Worm (Caenorhabditis elegans) whole organism, midembryonic: ENCODE data around the gene Y25C1A.7.

ENCODE experiments used
- T22C8.4 ChIP-seq: fragments of 200-800 bp; sonication (Bioruptor generic); IDR thresholded peaks from 2 replicates; pipeline ENCODE4 v1.3.6; 2022; ENCODE audit warnings: missing genetic modification characterization, missing compliant biosample characterization
- cog-1 ChIP-seq: sonication (generic microtip); optimal IDR thresholded peaks from 2 replicates; lab custom pipeline; 2016; ENCODE audit warnings: missing genetic modification characterization, missing compliant biosample characterization
- flt-1 ChIP-seq: fragments of 200-800 bp; sonication (Bioruptor generic); IDR thresholded peaks from 2 replicates; pipeline ENCODE4 v1.3.6; 2022; ENCODE audit warnings: missing genetic modification characterization, missing compliant biosample characterization
- klf-2 ChIP-seq: fragments of 200-800 bp; sonication (Bioruptor generic); conservative IDR thresholded peaks from 2 replicates; pipeline ENCODE4 v1.3.6; 2022; ENCODE audit warnings: missing genetic modification reagents, missing genetic modification characterization, missing compliant biosample characterization
- med-1 ChIP-seq: sonication (generic microtip); optimal IDR thresholded peaks from 2 replicates; lab custom pipeline; 2017; ENCODE audit warnings: missing genetic modification characterization, mild to moderate bottlenecking, missing compliant biosample characterization, antibody characterized with exemption, missing genetic modification reagents; ENCODE audit not compliant: insufficient read depth
- ref-1 ChIP-seq: fragments of 200-800 bp; sonication (Bioruptor generic); conservative IDR thresholded peaks from 2 replicates; pipeline ENCODE4 v1.3.6; 2022; ENCODE audit warnings: missing genetic modification reagents, missing genetic modification characterization, missing compliant biosample characterization
- tab-1 ChIP-seq: fragments of 200-800 bp; sonication (Bioruptor generic); IDR thresholded peaks from 2 replicates; pipeline ENCODE4 v1.3.6; 2022; ENCODE audit warnings: missing genetic modification characterization, missing compliant biosample characterization
- ztf-23 ChIP-seq: fragments of 200-800 bp; sonication (Bioruptor generic); IDR thresholded peaks from 2 replicates; pipeline ENCODE4 v1.3.6; 2022; ENCODE audit warnings: missing genetic modification reagents, missing genetic modification characterization, missing compliant biosample characterization
- ztf-29 ChIP-seq: fragments of 200-800 bp; sonication (Bioruptor generic); IDR thresholded peaks from 2 replicates; pipeline ENCODE4 v1.3.6; 2022; ENCODE audit warnings: missing genetic modification reagents, missing genetic modification characterization, missing compliant biosample characterization

Y25C1A.7 gene

DNA sequence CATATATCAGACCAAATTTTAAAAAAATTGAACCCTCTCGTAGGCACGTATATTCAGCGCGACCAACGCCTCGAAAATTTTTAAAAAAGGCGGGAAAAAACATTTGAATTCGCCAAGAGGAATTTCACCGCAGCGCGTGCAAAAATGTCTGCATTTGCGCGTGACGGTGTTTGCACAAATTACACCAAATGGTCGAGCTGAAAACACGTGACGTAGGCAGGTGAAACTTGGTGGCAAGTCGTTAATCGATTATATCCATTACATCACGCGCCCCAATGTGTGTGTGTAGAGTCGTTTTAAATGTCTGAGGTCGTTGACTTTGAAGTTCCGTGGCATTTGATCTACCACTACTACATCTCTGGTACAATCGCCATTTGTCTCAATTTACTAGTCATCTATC, 20.2 kb downstream of the Y25C1A.7 start, which contains the start of gene sri-31:
Gene sri-31, plus strand, starts transcription at position 301 of the 400 bp plus-strand sequence.
- TF ChIP-seq klf-2 (GFP tag; lab: Robert Waterston, UW): no peak
- TF ChIP-seq med-1: no peak
- TF ChIP-seq cog-1 (tag; lab: Kevin White, UChicago): no peak
- TF ChIP-seq T22C8.4 (GFP tag; lab: Robert Waterston, UW): no peak
- no peak for TF ChIP-seq ref-1
- no peak for TF ChIP-seq ztf-23 (GFP tag; lab: Robert Waterston, UW)
- no peak for TF ChIP-seq tab-1 (GFP tag; lab: Robert Waterston, UW)
- TF ChIP-seq ztf-29: no peak
- TF ChIP-seq flt-1 (GFP tag; lab: Robert Waterston, UW): no peak

DNA sequence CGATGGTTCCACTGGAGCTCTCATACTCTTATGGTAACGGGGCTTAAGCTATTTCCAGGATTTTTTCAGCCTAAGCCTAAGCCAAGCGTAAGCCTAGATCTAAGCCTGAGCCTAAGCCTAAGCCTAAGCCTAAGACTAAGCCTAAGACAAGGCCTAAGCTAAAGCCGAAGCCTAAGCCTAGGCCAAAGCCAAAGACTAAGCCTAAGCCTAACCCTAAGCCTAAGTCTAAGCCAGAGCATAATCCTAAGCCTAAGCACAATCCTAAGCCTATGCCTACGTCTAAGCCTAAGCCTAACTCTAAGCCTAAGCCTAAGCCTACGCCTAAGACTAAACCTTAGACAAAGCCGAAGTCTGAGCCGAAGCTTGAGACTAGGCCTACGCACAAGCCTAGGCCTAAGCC, 21.9 kb downstream of the Y25C1A.7 start:
- TF ChIP-seq ref-1 (no peak), tab-1 (GFP tag; lab: Robert Waterston, UW) (no peak), T22C8.4 (GFP tag; lab: Robert Waterston, UW) (no peak), flt-1 (GFP tag; lab: Robert Waterston, UW) (no peak), ztf-23 (GFP tag; lab: Robert Waterston, UW) (no peak), cog-1 (tag; lab: Kevin White, UChicago) (no peak), ztf-29 (no peak), med-1 (no peak), klf-2 (GFP tag; lab: Robert Waterston, UW) (no peak)

DNA sequence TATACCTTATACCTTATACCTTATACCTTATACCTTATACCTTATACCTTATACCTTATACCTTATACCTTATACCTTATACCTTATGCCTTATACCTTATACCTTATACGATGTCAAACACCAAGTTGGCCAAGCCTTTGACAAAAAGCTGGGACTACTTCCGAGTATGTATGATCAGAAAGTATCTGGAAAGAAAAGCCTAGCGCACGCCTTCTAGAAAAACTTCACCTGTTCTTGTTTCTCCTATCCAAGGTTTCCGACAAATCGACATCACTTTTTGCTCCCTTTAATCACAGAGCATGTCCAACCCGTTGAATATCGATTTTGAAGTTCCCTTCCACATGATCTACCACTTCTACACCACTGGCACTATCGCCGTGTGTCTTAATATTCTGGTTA, 22.5 kb downstream of the Y25C1A.7 start, which contains the start of gene sri-28:
Gene sri-28, plus strand, starts transcription at position 301 of the 400 bp plus-strand sequence.
- TF ChIP-seq T22C8.4 (GFP tag; lab: Robert Waterston, UW) (no peak), flt-1 (GFP tag; lab: Robert Waterston, UW) (no peak), klf-2 (GFP tag; lab: Robert Waterston, UW) (no peak), cog-1 (tag; lab: Kevin White, UChicago) (no peak), ztf-29 (no peak)

DNA sequence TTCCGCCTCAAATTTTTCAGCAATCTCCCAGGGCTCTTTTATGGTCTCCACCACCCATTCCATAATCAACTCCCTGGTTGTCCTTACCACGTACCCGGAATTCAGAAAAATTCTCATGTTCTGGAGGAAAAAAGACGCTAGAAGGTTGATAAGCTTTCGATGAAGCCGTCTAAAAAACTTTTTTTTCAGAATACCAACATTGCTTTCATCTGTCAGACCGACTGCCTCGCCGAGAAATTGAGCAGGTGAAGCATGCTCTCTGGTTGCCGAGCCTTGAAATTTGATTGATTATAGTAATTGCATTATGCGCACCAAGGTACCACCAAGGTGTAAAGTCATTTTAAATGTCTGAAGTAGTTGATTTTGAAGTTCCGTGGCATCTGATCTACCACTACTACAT, 25.0 kb downstream of the Y25C1A.7 start, which contains the start of gene sri-30:
Gene sri-30, plus strand, starts transcription at position 301 of the 400 bp plus-strand sequence.
- TF ChIP-seq ztf-23 (GFP tag; lab: Robert Waterston, UW): no peak
- TF ChIP-seq ztf-29: no peak
- TF ChIP-seq med-1: no peak
- no peak for TF ChIP-seq klf-2 (GFP tag; lab: Robert Waterston, UW)
- no peak for TF ChIP-seq cog-1 (tag; lab: Kevin White, UChicago)
- TF ChIP-seq ref-1: no peak
- no peak for TF ChIP-seq flt-1 (GFP tag; lab: Robert Waterston, UW)
- TF ChIP-seq tab-1 (GFP tag; lab: Robert Waterston, UW): no peak

DNA sequence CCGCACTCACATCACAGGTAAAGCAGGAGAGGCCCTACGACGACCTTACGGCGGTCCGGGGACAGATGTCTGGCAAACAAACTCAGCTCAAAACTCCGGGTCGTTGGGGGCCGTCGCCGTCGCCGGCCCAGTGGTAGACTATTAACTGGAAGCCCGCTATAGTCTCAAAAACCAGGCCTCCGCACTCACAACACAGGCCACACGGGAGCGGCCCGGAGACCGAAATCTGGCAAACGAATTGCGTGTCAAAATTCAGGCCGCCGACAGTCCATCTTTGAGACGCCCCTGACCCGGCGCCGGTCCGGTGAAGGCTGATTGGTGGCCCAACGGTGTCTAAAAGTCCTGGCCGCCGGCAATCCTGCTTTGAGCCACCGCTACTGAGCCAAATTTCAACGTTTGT, 25.4 kb downstream of the Y25C1A.7 start:
- TF ChIP-seq ztf-23 (GFP tag; lab: Robert Waterston, UW): no peak
- TF ChIP-seq T22C8.4 (GFP tag; lab: Robert Waterston, UW): no peak
- no peak for TF ChIP-seq cog-1 (tag; lab: Kevin White, UChicago)
- no peak for TF ChIP-seq med-1
- no peak for TF ChIP-seq ztf-29
- TF ChIP-seq ref-1: no peak
- TF ChIP-seq tab-1 (GFP tag; lab: Robert Waterston, UW): no peak
- no peak for TF ChIP-seq flt-1 (GFP tag; lab: Robert Waterston, UW)
- no peak for TF ChIP-seq klf-2 (GFP tag; lab: Robert Waterston, UW)

DNA sequence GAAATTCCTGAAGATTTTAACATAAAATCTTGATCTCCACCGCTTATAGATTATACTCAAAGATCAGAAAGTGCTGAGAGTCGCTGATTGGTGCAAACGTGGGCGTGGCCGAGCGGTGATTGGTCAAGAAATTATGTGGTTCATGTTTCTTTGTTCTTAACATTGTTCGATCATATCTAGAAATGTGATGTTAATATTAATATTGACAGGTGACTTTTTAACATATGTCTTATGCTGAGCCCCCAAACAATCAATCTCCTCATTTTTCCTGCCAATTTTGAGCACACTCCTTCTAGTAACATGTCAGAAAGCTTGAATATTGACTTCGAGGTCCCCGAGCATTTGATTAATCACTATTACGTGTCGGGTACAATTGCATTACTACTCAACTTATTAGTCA, 26.8 kb downstream of the Y25C1A.7 start, which contains the start of gene sri-29:
Gene sri-29, plus strand, starts transcription at position 301 of the 400 bp plus-strand sequence.
- no peak for TF ChIP-seq ztf-23 (GFP tag; lab: Robert Waterston, UW)
- TF ChIP-seq cog-1 (tag; lab: Kevin White, UChicago): no peak

DNA sequence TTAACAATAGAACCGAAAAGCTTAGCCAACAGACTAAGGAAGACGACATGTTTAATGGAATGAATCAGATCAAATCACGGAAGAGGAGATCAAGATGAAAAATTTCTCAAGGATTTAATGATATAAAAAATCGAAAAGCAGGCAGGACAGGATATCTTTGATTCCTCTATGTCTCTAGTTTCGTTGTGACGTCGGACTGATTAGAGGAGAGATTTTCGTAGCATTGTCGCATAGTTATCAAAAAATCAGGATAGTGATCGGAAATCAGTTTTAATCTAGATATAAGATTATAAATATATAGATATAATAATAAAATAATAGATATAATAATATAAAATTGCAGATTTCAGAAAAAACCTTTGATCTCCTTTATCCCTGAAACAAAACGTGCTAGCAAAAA, 27.5 kb downstream of the Y25C1A.7 start, which contains the start of gene B0454.8:
Gene B0454.8, minus strand, starts transcription at position 101 of the 400 bp plus-strand sequence.
- TF ChIP-seq T22C8.4 (GFP tag; lab: Robert Waterston, UW): no peak
- TF ChIP-seq ztf-29: no peak
- TF ChIP-seq cog-1 (tag; lab: Kevin White, UChicago): no peak
- no peak for TF ChIP-seq flt-1 (GFP tag; lab: Robert Waterston, UW)
- TF ChIP-seq tab-1 (GFP tag; lab: Robert Waterston, UW): no peak
- no peak for TF ChIP-seq ref-1
- no peak for TF ChIP-seq ztf-23 (GFP tag; lab: Robert Waterston, UW)
- no peak for TF ChIP-seq med-1
- no peak for TF ChIP-seq klf-2 (GFP tag; lab: Robert Waterston, UW)

DNA sequence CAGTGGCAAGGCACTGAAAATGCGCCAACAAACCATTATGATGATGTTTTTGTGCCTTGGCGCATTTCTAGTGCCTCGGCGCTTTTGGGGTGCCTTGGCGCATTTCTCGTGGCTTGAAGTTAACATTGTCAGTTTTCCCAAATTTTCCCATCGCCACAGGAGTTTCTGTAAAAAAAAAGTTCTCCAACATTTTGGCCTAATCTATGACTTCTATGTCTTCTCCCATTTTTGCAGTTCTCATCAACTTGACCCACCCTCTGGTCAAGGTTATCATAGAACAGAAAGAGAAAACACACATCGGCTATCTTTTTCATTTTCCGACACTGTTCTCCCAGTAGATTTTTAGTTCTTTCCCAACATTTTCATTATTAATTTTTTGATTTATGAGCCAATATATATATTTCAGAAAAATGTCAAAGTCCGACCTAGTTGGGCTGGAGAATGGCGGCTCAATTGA, 32.4 kb downstream of the Y25C1A.7 start, which contains the start of the genes B0454.26 and B0454.5:
Gene B0454.26, minus strand, starts transcription at position 101 of the 457 bp plus-strand sequence.
Gene B0454.5, plus strand, starts transcription at position 407 of the 457 bp plus-strand sequence.
- TF ChIP-seq tab-1 (GFP tag; lab: Robert Waterston, UW) (no peak), ztf-23 (GFP tag; lab: Robert Waterston, UW) (no peak), ztf-29 (no peak), med-1 (no peak), cog-1 (tag; lab: Kevin White, UChicago) (no peak), ref-1 (no peak), flt-1 (GFP tag; lab: Robert Waterston, UW) (no peak), klf-2 (GFP tag; lab: Robert Waterston, UW) (no peak), T22C8.4 (GFP tag; lab: Robert Waterston, UW) (no peak)

DNA sequence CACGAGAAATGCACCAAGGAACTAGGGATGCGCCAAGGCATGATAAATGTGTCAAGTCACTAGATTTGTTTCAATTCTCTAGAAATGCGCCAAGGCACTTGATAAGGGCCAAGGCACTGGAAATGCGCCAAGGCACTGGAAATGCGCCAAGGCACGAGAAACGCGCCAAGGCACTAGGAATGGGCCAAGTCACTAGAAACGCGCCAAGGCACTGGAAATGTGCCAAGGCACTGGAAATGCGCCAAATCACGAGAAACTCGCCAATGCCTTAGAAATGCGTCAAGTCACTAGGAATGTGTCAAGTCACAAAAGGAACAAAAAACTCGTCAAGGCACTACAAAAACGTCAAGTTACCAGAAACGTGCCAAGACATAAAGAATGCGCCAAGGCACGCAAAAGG, 34.5 kb downstream of the Y25C1A.7 start:
- TF ChIP-seq ref-1 (no peak), cog-1 (tag; lab: Kevin White, UChicago) (no peak), klf-2 (GFP tag; lab: Robert Waterston, UW) (no peak), tab-1 (GFP tag; lab: Robert Waterston, UW) (no peak), T22C8.4 (GFP tag; lab: Robert Waterston, UW) (no peak), ztf-23 (GFP tag; lab: Robert Waterston, UW) (no peak), flt-1 (GFP tag; lab: Robert Waterston, UW) (no peak), med-1 (no peak), ztf-29 (no peak)

DNA sequence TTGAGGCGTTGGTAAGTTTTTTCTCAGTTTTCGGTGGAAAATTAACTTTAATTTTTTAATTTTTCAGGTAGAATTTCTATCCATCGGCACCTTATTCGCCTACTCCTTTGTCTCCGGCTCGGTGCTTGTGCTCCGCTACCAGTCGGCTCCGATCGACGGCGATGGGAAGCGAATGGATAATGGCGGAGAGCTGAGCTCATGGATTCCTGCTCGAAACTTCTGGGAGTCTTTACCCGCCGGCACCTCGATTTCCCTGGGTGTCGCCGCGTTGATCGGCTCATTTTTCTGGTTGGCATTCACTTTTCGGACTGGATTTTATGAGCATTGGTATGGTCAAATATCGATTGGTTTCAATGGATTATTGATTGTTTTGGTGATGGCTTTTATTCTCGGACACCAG, 35.9 kb downstream of the Y25C1A.7 start:
- TF ChIP-seq tab-1 (GFP tag; lab: Robert Waterston, UW) (no peak), T22C8.4 (GFP tag; lab: Robert Waterston, UW) (0 out of 2 replicates have a peak, but pooled peaks have one; percentile 30)
